Worm (Caenorhabditis elegans) whole organism, L4 larva: ENCODE measurements around the gene R08C7.5.

ENCODE experiments used
- F10B5.3 ChIP-seq: sonication (generic microtip); optimal IDR thresholded peaks from 2 replicates; lab custom pipeline; 2016; ENCODE audit warnings: mild to moderate bottlenecking, missing genetic modification characterization, missing compliant biosample characterization
- F44E2.7 ChIP-seq: fragments of 200-800 bp; sonication (Bioruptor generic); IDR thresholded peaks from 2 replicates; pipeline ENCODE4 v2.1.2; 2022; ENCODE audit warnings: missing genetic modification characterization, missing compliant biosample characterization
- F49E8.2 ChIP-seq: sonication (generic microtip); optimal IDR thresholded peaks from 2 replicates; lab custom pipeline; 2016; ENCODE audit warnings: missing compliant biosample characterization, mild to moderate bottlenecking, missing genetic modification characterization, borderline replicate concordance
- Y105C5A.15 ChIP-seq: fragments of 200-800 bp; sonication (Bioruptor generic); IDR thresholded peaks from 2 replicates; pipeline ENCODE4 v1.3.6; 2022; ENCODE audit warnings: missing genetic modification characterization, missing compliant biosample characterization
- aha-1 ChIP-seq: fragments of 150-350 bp; peaks from one replicate; lab custom pipeline; 2014; ENCODE audit warnings: missing biosample characterization, missing genetic modification characterization
- attf-4 ChIP-seq: sonication (generic microtip); optimal IDR thresholded peaks from 3 replicates; lab custom pipeline; 2017; ENCODE audit warnings: missing biosample characterization, missing genetic modification characterization
- ceh-32 ChIP-seq: sonication (generic microtip); optimal IDR thresholded peaks from 2 replicates; lab custom pipeline; 2016; ENCODE audit warnings: mild to moderate bottlenecking, missing genetic modification characterization, missing compliant biosample characterization; ENCODE audit not compliant: poor library complexity
- ces-1 ChIP-seq: fragments of 150-350 bp; sonication (generic microtip); optimal IDR thresholded peaks from 4 replicates; lab custom pipeline; 2014; ENCODE audit warnings: missing biosample characterization, missing genetic modification reagents, missing genetic modification characterization
- daf-16 ChIP-seq, 3 experiments: sonication (generic microtip); optimal IDR thresholded peaks; 2 replicates each; lab custom pipeline; 2016 to 2017; ENCODE audit warnings: missing genetic modification characterization in 3 of 3, missing genetic modification reagents in 3 of 3, mild to moderate bottlenecking in 2 of 3, missing compliant biosample characterization in 2 of 3, missing biosample characterization in 1 of 3, moderate library complexity in 1 of 3
- daf-19 ChIP-seq: fragments of 200-800 bp; sonication (Bioruptor generic); conservative IDR thresholded peaks from 2 replicates; pipeline ENCODE4 v1.3.6; 2022; ENCODE audit warnings: missing genetic modification characterization, missing compliant biosample characterization
- dve-1 ChIP-seq: sonication (generic microtip); optimal IDR thresholded peaks from 2 replicates; lab custom pipeline; 2017; ENCODE audit warnings: antibody characterized with exemption, mild to moderate bottlenecking, missing genetic modification characterization, missing compliant biosample characterization; ENCODE audit not compliant: insufficient read depth
- fkh-10 ChIP-seq: fragments of 150-350 bp; optimal IDR thresholded peaks from 2 replicates; lab custom pipeline; 2014; ENCODE audit warnings: missing biosample characterization, missing genetic modification reagents, missing genetic modification characterization
- hlh-30 ChIP-seq: sonication (generic microtip); optimal IDR thresholded peaks from 2 replicates; lab custom pipeline; 2017; ENCODE audit warnings: antibody characterized with exemption, mild to moderate bottlenecking, missing genetic modification characterization, missing compliant biosample characterization; ENCODE audit not compliant: insufficient read depth
- hmg-1.1 ChIP-seq: fragments of 200-800 bp; sonication (Bioruptor generic); IDR thresholded peaks from 2 replicates; pipeline ENCODE4 v1.3.6; 2022; ENCODE audit warnings: missing genetic modification reagents, missing genetic modification characterization, missing compliant biosample characterization
- lin-15B ChIP-seq: fragments of 150-350 bp; sonication (generic microtip); optimal IDR thresholded peaks from 3 replicates; lab custom pipeline; 2014; ENCODE audit warnings: missing biosample characterization, missing genetic modification characterization
- lin-38 ChIP-seq: fragments of 200-800 bp; sonication (Bioruptor generic); IDR thresholded peaks from 2 replicates; pipeline ENCODE4 v1.3.6; 2022; ENCODE audit warnings: missing genetic modification reagents, missing genetic modification characterization, missing compliant biosample characterization
- madf-9 ChIP-seq: fragments of 200-800 bp; sonication (Bioruptor generic); conservative IDR thresholded peaks from 2 replicates; pipeline ENCODE4 v1.3.6; 2022; ENCODE audit warnings: missing genetic modification reagents, missing genetic modification characterization, missing compliant biosample characterization
- mdl-1 ChIP-seq, 2 experiments: fragments of 150-350 bp in 1 of 2; sonication (generic microtip) in 1 of 2; optimal IDR thresholded peaks; 2 replicates each; lab custom pipeline; 2014 to 2017; ENCODE audit warnings: missing biosample characterization in 2 of 2, missing genetic modification characterization in 2 of 2
- mep-1 ChIP-seq: fragments of 150-350 bp; sonication (generic microtip); optimal IDR thresholded peaks from 3 replicates; lab custom pipeline; 2014; ENCODE audit warnings: missing biosample characterization, missing genetic modification characterization
- mxl-3 ChIP-seq: fragments of 200-800 bp; sonication (Bioruptor generic); optimal IDR thresholded peaks from 2 replicates; lab custom pipeline; 2018; ENCODE audit warnings: mild to moderate bottlenecking, missing genetic modification characterization, missing compliant biosample characterization
- nhr-237 ChIP-seq: sonication (generic microtip); optimal IDR thresholded peaks from 2 replicates; lab custom pipeline; 2017; ENCODE audit warnings: missing biosample characterization, missing genetic modification characterization
- nhr-25 ChIP-seq: sonication (generic microtip); optimal IDR thresholded peaks from 2 replicates; lab custom pipeline; 2017; ENCODE audit warnings: missing genetic modification characterization, mild to moderate bottlenecking, missing compliant biosample characterization, antibody characterized with exemption, moderate library complexity, borderline replicate concordance; ENCODE audit not compliant: insufficient read depth
- pqm-1 ChIP-seq: sonication (generic microtip); optimal IDR thresholded peaks from 2 replicates; lab custom pipeline; 2017; ENCODE audit warnings: missing biosample characterization, missing genetic modification characterization
- rbr-2 ChIP-seq: sonication (generic microtip); optimal IDR thresholded peaks from 2 replicates; lab custom pipeline; 2016; ENCODE audit warnings: missing genotype, missing genetic modification characterization, missing compliant biosample characterization
- set-16 ChIP-seq: fragments of 200-800 bp; sonication (Bioruptor generic); IDR thresholded peaks from 2 replicates; pipeline ENCODE4 v1.3.6; 2022; ENCODE audit warnings: missing genetic modification reagents, missing genetic modification characterization, missing compliant biosample characterization
- unc-130 ChIP-seq: sonication (generic microtip); optimal IDR thresholded peaks from 2 replicates; lab custom pipeline; 2016; ENCODE audit warnings: missing genetic modification reagents, missing genetic modification characterization, missing compliant biosample characterization
- unc-62 ChIP-seq, 3 experiments: fragments of 150-350 bp in 1 of 3; sonication (generic microtip); optimal IDR thresholded peaks in 2 of 3; peaks in 1 of 3; 1 replicate in 1 of 3; 2 replicates in 2 of 3; lab custom pipeline; 2014 to 2017; ENCODE audit warnings: missing biosample characterization in 3 of 3, missing genetic modification characterization in 3 of 3, missing genetic modification reagents in 3 of 3, missing genotype in 1 of 3
- vab-7 ChIP-seq: fragments of 200-800 bp; sonication (Bioruptor generic); IDR thresholded peaks from 2 replicates; pipeline ENCODE4 v1.3.6; 2022; ENCODE audit warnings: missing genetic modification reagents, missing genetic modification characterization, missing compliant biosample characterization
- zfp-2 ChIP-seq: sonication (generic microtip); optimal IDR thresholded peaks from 2 replicates; lab custom pipeline; 2016; ENCODE audit warnings: mild to moderate bottlenecking, missing genetic modification characterization, missing compliant biosample characterization
- zfp-3 ChIP-seq: fragments of 200-800 bp; sonication (Bioruptor generic); conservative IDR thresholded peaks from 2 replicates; pipeline ENCODE4 v1.3.6; 2022; ENCODE audit warnings: missing genetic modification reagents, missing genetic modification characterization, missing compliant biosample characterization
- ztf-7 ChIP-seq: fragments of 150-350 bp; optimal IDR thresholded peaks from 2 replicates; lab custom pipeline; 2014; ENCODE audit warnings: missing biosample characterization, missing genetic modification characterization

The R08C7.5 gene

ce11 chrIV:4398420-4398819 is 31.6 kb upstream of the R08C7.5 start (continued):
- TF ChIP-seq fkh-10 (GFP tag; lab: Kevin White, UChicago) (no peak), rbr-2 (tag; lab: Kevin White, UChicago) (no peak), hmg-1.1 (GFP tag; lab: Robert Waterston, UW) (peak; percentile 46), mep-1 (peak; percentile 39), zfp-2 (tag; lab: Kevin White, UChicago) (no peak), ces-1 (GFP tag; lab: Kevin White, UChicago) (no peak), vab-7 (GFP tag; lab: Robert Waterston, UW) (no peak), daf-19 (GFP tag; lab: Robert Waterston, UW) (no peak), unc-62 (GFP tag; optimal IDR thresholded peaks at IDR 0.05 in 1 of 2; lab: Kevin White, UChicago) (no peak), unc-62 (tag; optimal IDR thresholded peaks at IDR 0.05; lab: Kevin White, UChicago) (no peak), ztf-7 (tag; lab: Kevin White, UChicago) (no peak), aha-1 (tag; lab: Kevin White, UChicago) (peak; percentile 47)

ce11 chrIV:4398890-4399289 is 31.1 kb upstream of the R08C7.5 start:
- TF ChIP-seq Y105C5A.15 (GFP tag; lab: Robert Waterston, UW) (no peak), lin-15B (tag; lab: Kevin White, UChicago) (no peak), zfp-3 (GFP tag; lab: Robert Waterston, UW) (no peak), dve-1 (tag; lab: Kevin White, UChicago) (no peak), F10B5.3 (tag; lab: Kevin White, UChicago) (no peak), pqm-1 (tag; lab: Kevin White, UChicago) (no peak)

- 0 out of 2 replicates have a peak, but pooled peaks have one; percentile 13 for TF ChIP-seq madf-9 (GFP tag; lab: Robert Waterston, UW)
- no peak for TF ChIP-seq attf-4 (tag; lab: Kevin White, UChicago)
- no peak for TF ChIP-seq hlh-30 (tag; lab: Kevin White, UChicago)
- no peak for TF ChIP-seq mdl-1 (tag; optimal IDR thresholded peaks at IDR 0.05; lab: Kevin White, UChicago)
- no peak for TF ChIP-seq ceh-32 (tag; lab: Kevin White, UChicago)
- no peak for TF ChIP-seq nhr-237 (tag; lab: Kevin White, UChicago)
- TF ChIP-seq set-16 (GFP tag; lab: Robert Waterston, UW): peak; percentile 95
- peak; percentile 1 for TF ChIP-seq nhr-25 (tag; lab: Kevin White, UChicago)
- no peak for TF ChIP-seq daf-16 (GFP tag; optimal IDR thresholded peaks at IDR 0.05; lab: Kevin White, UChicago)
- peak; percentile 3 for TF ChIP-seq daf-16 (tag; optimal IDR thresholded peaks at IDR 0.05; lab: Kevin White, UChicago)
- TF ChIP-seq zfp-2 (tag; lab: Kevin White, UChicago): no peak
- peak; percentile 18 for TF ChIP-seq lin-38
- peak; percentile 29 for TF ChIP-seq mxl-3 (GFP tag; lab: Kevin White, UChicago)
- no peak for TF ChIP-seq F49E8.2 (tag; lab: Kevin White, UChicago)
- TF ChIP-seq F44E2.7 (GFP tag; lab: Robert Waterston, UW): 0 out of 2 replicates have a peak, but pooled peaks have one; percentile 36
- no peak for TF ChIP-seq unc-130 (GFP tag; lab: Kevin White, UChicago)
Observed at ce11 chrIV:4399418-4400136, 30.5 kb upstream of the R08C7.5 start.
